Fruit fly (Drosophila melanogaster): Measurements from ENCODE around the gene RPA2.

Gene RPA2

dm6 chr2L:20918733-20919132, 7.2 kb downstream of the RPA2 start, which contains the start of the genes CG43739 and sky (continued):
- TF ChIP-seq MBD-R2 (GFP tag; IDR thresholded peaks at IDR 0.05) (peak; percentile 50), Neu2 (GFP tag; optimal IDR thresholded peaks at IDR 0.05; ENCODE audit: borderline replicate concordance) (peak; percentile 80), CG2129 (GFP tag; IDR thresholded peaks at IDR 0.05; ENCODE audit: partially characterized antibody) (peak; percentile 67), CG15011 (GFP tag; optimal IDR thresholded peaks at IDR 0.05) (no peak), sug (tag; optimal IDR thresholded peaks at IDR 0.05) (peak; percentile 18), CG9437 (GFP tag; optimal IDR thresholded peaks at IDR 0.05) (peak; percentile 89), Pdp1 (GFP tag; optimal IDR thresholded peaks at IDR 0.05) (peak; percentile 1 to 26), stwl (tag; optimal IDR thresholded peaks at IDR 0.05) (peak; percentile 52), CG10979 (tag; optimal IDR thresholded peaks at IDR 0.05) (peak; percentile 4), CG11504 (tag; optimal IDR thresholded peaks at IDR 0.05) (peak; percentile 13), CG30403 (GFP tag; optimal IDR thresholded peaks at IDR 0.05) (peak; percentile 28), da (GFP tag; optimal IDR thresholded peaks at IDR 0.05) (no peak), inv (GFP tag; IDR thresholded peaks at IDR 0.05; ENCODE audit: partially characterized antibody) (peak; percentile 77), Elba2 (GFP tag; optimal IDR thresholded peaks at IDR 0.05) (peak; percentile 52), ase (GFP tag; IDR thresholded peaks at IDR 0.05) (no peak), knrl (GFP tag; IDR thresholded peaks at IDR 0.05; ENCODE audit: partially characterized antibody) (peak; percentile 84), lbe (GFP tag; optimal IDR thresholded peaks at IDR 0.05) (peak; percentile 14), CoRest (tag; optimal IDR thresholded peaks at IDR 0.05) (no peak), CG17385 (GFP tag; optimal IDR thresholded peaks at IDR 0.05) (peak; percentile 97), CG18764 (GFP tag; optimal IDR thresholded peaks at IDR 0.05) (no peak), Fer1 (GFP tag; optimal IDR thresholded peaks at IDR 0.05) (peak; percentile 6), CG32532 (GFP tag; IDR thresholded peaks at IDR 0.05) (peak; percentile 43; the same call in 1 of the 2 replicates), CG3407 (GFP tag; optimal IDR thresholded peaks at IDR 0.05) (no peak), CG7839 (tag; optimal IDR thresholded peaks at IDR 0.05) (no peak), CG4424 (GFP tag; optimal IDR thresholded peaks at IDR 0.05) (peak; percentile 52), al (GFP tag; IDR thresholded peaks at IDR 0.05) (0 out of 2 replicates have a peak, but pooled peaks have one; percentile 25), Nf-YC (tag; optimal IDR thresholded peaks at IDR 0.05) (peak; percentile 20), Sin3A (optimal IDR thresholded peaks at IDR 0.05) (peak; percentile 70), CG15601 (tag; optimal IDR thresholded peaks at IDR 0.05) (peak; percentile 14), ftz-f1 (GFP tag; optimal IDR thresholded peaks at IDR 0.05) (no peak), CG9797 (GFP tag; optimal IDR thresholded peaks at IDR 0.05) (peak; percentile 28), kni (GFP tag; optimal IDR thresholded peaks at IDR 0.05) (peak; percentile 29), CG32772 (GFP tag; IDR thresholded peaks at IDR 0.05) (0 out of 2 replicates have a peak, but pooled peaks have one; percentile 16), Mrtf (GFP tag; IDR thresholded peaks at IDR 0.05) (peak; percentile 12; the same call in 1 of the 3 replicates), vvl (GFP tag; IDR thresholded peaks at IDR 0.05) (peak; percentile 48), CG1024 (GFP tag; IDR thresholded peaks at IDR 0.05) (no peak), tin (GFP tag; optimal IDR thresholded peaks at IDR 0.05) (peak; percentile 27), trh (GFP tag; optimal IDR thresholded peaks at IDR 0.05) (no peak), CG8290 (GFP tag; optimal IDR thresholded peaks at IDR 0.05) (peak; percentile 37), CG8290 (tag; optimal IDR thresholded peaks at IDR 0.05) (peak in 1 of 2 experiments; percentile 66), bcd (GFP tag; optimal IDR thresholded peaks at IDR 0.05) (peak; percentile 7), CG34422 (GFP tag; IDR thresholded peaks at IDR 0.05) (peak; percentile 54; the same call in 1 of the 3 replicates), CG10209 (GFP tag; optimal IDR thresholded peaks at IDR 0.05) (peak; percentile 4), Ptx1 (GFP tag; IDR thresholded peaks at IDR 0.05) (no peak), Hr51 (GFP tag; optimal IDR thresholded peaks at IDR 0.05) (peak in 1 of 2 experiments; percentile 35), trem (tag; optimal IDR thresholded peaks at IDR 0.05) (peak; percentile 52), MESR4 (GFP tag; optimal IDR thresholded peaks at IDR 0.05) (peak; percentile 40), repo (GFP tag; optimal IDR thresholded peaks at IDR 0.05) (peak; percentile 10), CG12219 (GFP tag; optimal IDR thresholded peaks at IDR 0.05) (no peak), Ets65A (GFP tag) (peak; percentile 85), bbx (GFP tag; IDR thresholded peaks at IDR 0.05; ENCODE audit: partially characterized antibody) (peak; percentile 95)
